Worm (Caenorhabditis elegans): ENCODE measurements around the gene F11D5.6.

Gene F11D5.6

ce11 chrX:3339882-3340281 lies 13.8 kb upstream of the F11D5.6 start:
- TF ChIP-seq pag-3 (tag; optimal IDR thresholded peaks at IDR 0.05; ENCODE audit: borderline replicate concordance) (no peak), pax-1 (tag; optimal IDR thresholded peaks at IDR 0.05) (no peak), tbx-7 (tag; optimal IDR thresholded peaks at IDR 0.05) (no peak), elt-2 (tag; optimal IDR thresholded peaks at IDR 0.05) (no peak), F13H6.1 (tag; optimal IDR thresholded peaks at IDR 0.05) (no peak), unc-3 (GFP tag; conservative IDR thresholded peaks at IDR 0.05) (no peak), unc-3 (tag; optimal IDR thresholded peaks at IDR 0.05) (no peak), hlh-15 (tag; optimal IDR thresholded peaks at IDR 0.05) (no peak), madf-2 (tag; optimal IDR thresholded peaks at IDR 0.05) (no peak), lin-11 (tag; optimal IDR thresholded peaks at IDR 0.05) (no peak), K02D7.2 (tag; optimal IDR thresholded peaks at IDR 0.05) (no peak)

- TF ChIP-seq nfya-1 (tag; optimal IDR thresholded peaks at IDR 0.05) = no peak
- TF ChIP-seq elt-2 (tag; optimal IDR thresholded peaks at IDR 0.05) = peak; percentile 71
- TF ChIP-seq lin-11 (tag; optimal IDR thresholded peaks at IDR 0.05) = no peak
Observed at ce11 chrX:3334115-3334514, 8.0 kb upstream of the F11D5.6 start.

- TF ChIP-seq gmeb-2 (tag; optimal IDR thresholded peaks at IDR 0.05) = no peak
Observed at ce11 chrX:3332824-3333223, 6.7 kb upstream of the F11D5.6 start, which contains the start of gene F11D5.1. TSS of gene F11D5.1 (plus strand) at chrX:3333124.

- TF ChIP-seq ceh-22 (tag; optimal IDR thresholded peaks at IDR 0.05) (no peak), pha-4 (tag; optimal IDR thresholded peaks at IDR 0.05) (no peak), ceh-45 (GFP tag; IDR thresholded peaks at IDR 0.05) (no peak), pat-9 (tag; optimal IDR thresholded peaks at IDR 0.05) (no peak), elt-2 (tag; optimal IDR thresholded peaks at IDR 0.05) (peak; percentile 80), F13H6.1 (tag; optimal IDR thresholded peaks at IDR 0.05) (no peak)
Observed at ce11 chrX:3316830-3317229, 9.2 kb downstream of the F11D5.6 start.

- TF ChIP-seq ceh-48 (tag; optimal IDR thresholded peaks at IDR 0.05) (no peak), nhr-232 (tag; optimal IDR thresholded peaks at IDR 0.05) (no peak), K09A11.1 (tag; optimal IDR thresholded peaks at IDR 0.05; ENCODE audit: insufficient read depth) (no peak), pat-9 (tag; optimal IDR thresholded peaks at IDR 0.05) (no peak), fax-1 (tag; optimal IDR thresholded peaks at IDR 0.05) (no peak), pha-2 (tag; optimal IDR thresholded peaks at IDR 0.05) (no peak)
Observed at ce11 chrX:3315891-3316657, 10.0 kb downstream of the F11D5.6 start.

- TF ChIP-seq ceh-24 (tag; optimal IDR thresholded peaks at IDR 0.05) (no peak), C08G9.2 (tag; optimal IDR thresholded peaks at IDR 0.05) (no peak), ceh-34 (tag; optimal IDR thresholded peaks at IDR 0.05) (peak; percentile 27), unc-42 (tag; optimal IDR thresholded peaks at IDR 0.05) (peak; percentile 43)
Observed at ce11 chrX:3315014-3315413, 11.1 kb downstream of the F11D5.6 start, which contains the start of gene ddr-2. TSS of gene ddr-2 (plus strand) at chrX:3315314.

- no peak for TF ChIP-seq zip-5 (tag; optimal IDR thresholded peaks at IDR 0.05)
- TF ChIP-seq fkh-10 (GFP tag; optimal IDR thresholded peaks at IDR 0.05) = no peak
Observed at ce11 chrX:3313939-3314338, 12.1 kb downstream of the F11D5.6 start.
